Worm (Caenorhabditis elegans): ENCODE results near the gene klf-1.
"Not testable (repeated sequence)": the region's sequence is repeated elsewhere in the genome, so short reads cannot be mapped to it uniquely, and the experiment has no call there.

DNA sequence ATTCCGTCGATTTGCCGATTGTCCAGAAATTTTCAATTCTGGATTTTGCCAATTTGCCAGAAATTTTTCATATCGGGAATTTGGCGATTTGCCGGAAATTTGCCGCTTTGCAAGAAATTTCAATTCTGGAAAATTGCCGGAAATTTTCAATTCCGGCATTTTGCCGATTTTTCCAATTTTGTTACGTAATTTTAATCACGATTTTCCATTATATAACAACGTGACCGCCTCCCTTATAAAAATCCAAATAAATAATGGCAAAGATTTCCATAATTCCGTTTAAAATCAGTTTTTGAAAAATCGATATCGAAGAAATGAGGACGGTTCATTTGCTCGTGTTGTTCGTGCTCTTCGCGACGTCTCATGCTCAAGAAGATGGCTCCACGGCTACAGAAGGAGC is 27.9 kb upstream of the klf-1 start, which contains the start of gene H34I24.1:
- not testable (repeated sequence) for TF ChIP-seq ceh-40 (GFP tag; IDR thresholded peaks at IDR 0.05); ama-1 (optimal IDR thresholded peaks at IDR 0.05); ama-1 (GFP tag; optimal IDR thresholded peaks at IDR 0.05); tlf-1 (GFP tag; optimal IDR thresholded peaks at IDR 0.05)

Measured in whole organism, young adult.